Fruit fly (Drosophila melanogaster) whole organism, adult: ENCODE data around the gene Unc50.

Experiments
- CG11617 ChIP-seq: fragments of 200-800 bp; sonication (Bioruptor generic); optimal IDR thresholded peaks from 2 replicates; lab custom pipeline; 2017; ENCODE audit warnings: mild to moderate bottlenecking, missing biosample characterization, missing genetic modification reagents, missing genetic modification characterization
- CG14711 ChIP-seq: fragments of 200-800 bp; sonication (Bioruptor generic); optimal IDR thresholded peaks from 2 replicates; lab custom pipeline; 2018; ENCODE audit warnings: missing biosample characterization, mild to moderate bottlenecking, missing genetic modification characterization, moderate library complexity
- CG33017 ChIP-seq: fragments of 200-800 bp; sonication (Bioruptor generic); optimal IDR thresholded peaks from 2 replicates; lab custom pipeline; 2018; ENCODE audit warnings: missing biosample characterization, mild to moderate bottlenecking, missing genetic modification characterization, moderate library complexity
- CG5204 ChIP-seq: fragments of 200-800 bp; sonication (Bioruptor generic); optimal IDR thresholded peaks from 2 replicates; lab custom pipeline; 2016; ENCODE audit warnings: missing biosample characterization, missing genetic modification characterization
- CG7045 ChIP-seq: fragments of 200-800 bp; sonication (Bioruptor generic); optimal IDR thresholded peaks from 2 replicates; lab custom pipeline; 2017; ENCODE audit warnings: missing biosample characterization, mild to moderate bottlenecking, missing genetic modification characterization
- Crg-1 ChIP-seq: fragments of 200-800 bp; sonication (Bioruptor generic); optimal IDR thresholded peaks from 2 replicates; lab custom pipeline; 2016; ENCODE audit warnings: missing biosample characterization, missing genetic modification characterization
- Hr96 ChIP-seq: fragments of 200-800 bp; sonication (Bioruptor generic); optimal IDR thresholded peaks from 2 replicates; lab custom pipeline; 2016; ENCODE audit warnings: missing biosample characterization, missing genetic modification characterization
- bab1 ChIP-seq: fragments of 200-800 bp; sonication (Bioruptor generic); optimal IDR thresholded peaks from 3 replicates; lab custom pipeline; 2019; ENCODE audit warnings: missing biosample characterization, mild to moderate bottlenecking, missing genetic modification characterization, moderate library complexity
- cnc ChIP-seq, 2 experiments: fragments of >200 bp; optimal IDR thresholded peaks; 2 replicates each; lab custom pipeline; 2017
- kay ChIP-seq: fragments of 200-800 bp; sonication (Bioruptor generic); peaks from one replicate; lab custom pipeline; 2016; ENCODE audit warnings: missing biosample characterization, missing genetic modification characterization, borderline replicate concordance
- pad ChIP-seq: fragments of 200-800 bp; sonication (Bioruptor generic); optimal IDR thresholded peaks from 3 replicates; lab custom pipeline; 2017; ENCODE audit warnings: missing biosample characterization, missing genetic modification characterization, mild to moderate bottlenecking, moderate library complexity, missing genetic modification reagents
- tj ChIP-seq: fragments of 200-800 bp; sonication (Bioruptor generic); optimal IDR thresholded peaks from 3 replicates; lab custom pipeline; 2017; ENCODE audit warnings: missing biosample characterization, mild to moderate bottlenecking, missing genetic modification characterization, moderate library complexity
- toe ChIP-seq: fragments of 200-800 bp; sonication (Bioruptor generic); optimal IDR thresholded peaks from 2 replicates; lab custom pipeline; 2016; ENCODE audit warnings: missing biosample characterization, missing genetic modification characterization

DNA sequence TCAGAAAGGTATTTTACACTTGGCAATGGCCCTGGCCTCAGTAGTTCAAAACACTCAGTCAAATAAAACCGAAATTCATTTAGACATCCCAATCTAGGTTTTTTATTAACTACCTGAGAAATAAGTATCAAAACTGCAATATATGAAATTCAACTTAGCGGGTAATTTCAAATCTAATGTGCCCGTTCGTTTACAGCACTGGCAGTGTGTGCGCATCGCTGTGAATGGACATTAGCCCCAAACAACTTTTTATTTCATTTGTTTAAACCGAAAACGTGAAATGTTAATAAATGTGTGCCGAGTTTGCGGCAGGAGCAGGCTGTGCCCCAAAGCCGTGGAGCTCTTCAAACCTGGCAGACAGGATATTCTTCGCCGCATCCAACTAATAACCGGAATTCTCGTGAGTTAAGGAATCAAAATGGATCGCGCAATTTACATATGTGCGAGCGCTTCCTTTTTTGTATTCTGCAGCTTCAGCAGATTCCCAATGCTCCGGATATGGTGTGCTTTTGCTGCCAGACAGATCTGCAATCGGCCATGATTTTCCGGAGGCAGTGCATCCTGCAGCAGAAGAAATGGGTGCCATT is 46.6 kb upstream of the Unc50 start, which contains the start of gene nom:
- TF ChIP-seq tj (GFP tag; lab: Kevin White, UChicago): peak; percentile 58
- TF ChIP-seq CG14711 (tag; lab: Kevin White, UChicago): no peak
- no peak for TF ChIP-seq CG5204
- no peak for TF ChIP-seq bab1 (GFP tag; lab: Kevin White, UChicago)
- TF ChIP-seq Hr96: no peak
- TF ChIP-seq CG11617 (GFP tag; lab: Kevin White, UChicago): no peak
- TF ChIP-seq toe (GFP tag; lab: Kevin White, UChicago): no peak
- TF ChIP-seq Crg-1 (GFP tag; lab: Kevin White, UChicago): no peak
- TF ChIP-seq CG7045 (GFP tag; lab: Kevin White, UChicago): no peak
- no peak for TF ChIP-seq kay (GFP tag; lab: Kevin White, UChicago)
- TF ChIP-seq cnc (optimal IDR thresholded peaks at IDR 0.05; lab: Kevin White, UChicago): no peak
- no peak for TF ChIP-seq CG33017
- TF ChIP-seq pad (GFP tag; lab: Kevin White, UChicago): no peak
